Worm (Caenorhabditis elegans) whole organism, L1 larva: ENCODE data around the gene R10E4.11.
A peak's percentile ranks its signal among the peaks of the same experiment; 100 is the strongest.

Source experiments
- C04F5.9 ChIP-seq: sonication (generic microtip); optimal IDR thresholded peaks from 2 replicates; lab custom pipeline; 2016; ENCODE audit warnings: missing genetic modification characterization, missing compliant biosample characterization
- C16A3.4 ChIP-seq: fragments of 150-350 bp; optimal IDR thresholded peaks from 2 replicates; lab custom pipeline; 2014; ENCODE audit warnings: missing biosample characterization, missing genetic modification characterization
- C34B4.2 ChIP-seq: sonication (generic microtip); optimal IDR thresholded peaks from 2 replicates; lab custom pipeline; 2017; ENCODE audit warnings: mild to moderate bottlenecking, missing genetic modification characterization, missing compliant biosample characterization
- aha-1 ChIP-seq: fragments of 150-350 bp; optimal IDR thresholded peaks from 2 replicates; lab custom pipeline; 2014; ENCODE audit warnings: missing biosample characterization, missing genetic modification characterization
- aly-2 ChIP-seq: fragments of 150-350 bp; optimal IDR thresholded peaks from 2 replicates; lab custom pipeline; 2014; ENCODE audit warnings: missing biosample characterization, missing genetic modification characterization
- blmp-1 ChIP-seq: fragments of 150-350 bp; optimal IDR thresholded peaks from 2 replicates; lab custom pipeline; 2014; ENCODE audit warnings: missing biosample characterization, missing genetic modification characterization
- ceh-63 ChIP-seq: fragments of 200-800 bp; sonication (Bioruptor generic); optimal IDR thresholded peaks from 2 replicates; lab custom pipeline; 2018; ENCODE audit warnings: mild to moderate bottlenecking, missing genetic modification characterization, missing compliant biosample characterization
- ceh-8 ChIP-seq: fragments of 200-800 bp; sonication (Bioruptor generic); optimal IDR thresholded peaks from 2 replicates; lab custom pipeline; 2018; ENCODE audit warnings: mild to moderate bottlenecking, missing genetic modification characterization, moderate library complexity, missing compliant biosample characterization
- dpl-1 ChIP-seq, 3 experiments: fragments of 150-350 bp in 2 of 3; sonication (generic microtip) in 1 of 3; optimal IDR thresholded peaks; 2 replicates each; lab custom pipeline; 2014 to 2017; ENCODE audit warnings: missing biosample characterization in 3 of 3, missing genetic modification characterization in 3 of 3, missing genetic modification reagents in 3 of 3
- efl-1 ChIP-seq, 4 experiments: fragments of 150-350 bp; optimal IDR thresholded peaks in 3 of 4; peaks in 1 of 4; 1 replicate in 1 of 4; 2 replicates in 3 of 4; lab custom pipeline; 2014; ENCODE audit warnings: missing biosample characterization in 2 of 4, missing genetic modification characterization in 2 of 4, missing genetic modification reagents in 2 of 4
- egl-27 ChIP-seq, 2 experiments: fragments of 150-350 bp in 1 of 2; sonication (generic microtip); optimal IDR thresholded peaks; 3 replicates each; lab custom pipeline; 2017 to 2018; ENCODE audit warnings: missing biosample characterization in 2 of 2, missing genetic modification characterization in 2 of 2, missing genetic modification reagents in 2 of 2
- elt-3 ChIP-seq, 6 experiments: fragments of 150-350 bp in 1 of 6; sonication (generic microtip); optimal IDR thresholded peaks; 2 replicates each; lab custom pipeline; 2017 to 2018; ENCODE audit warnings: missing biosample characterization in 6 of 6, missing genetic modification characterization in 6 of 6, inconsistent platforms in 1 of 6
- ets-5 ChIP-seq: fragments of 200-800 bp; sonication (Bioruptor generic); IDR thresholded peaks from 2 replicates; pipeline ENCODE4 v1.3.6; 2022; ENCODE audit warnings: missing genetic modification characterization, missing compliant biosample characterization
- fkh-10 ChIP-seq: sonication (generic microtip); optimal IDR thresholded peaks from 2 replicates; lab custom pipeline; 2017; ENCODE audit warnings: missing biosample characterization, missing genetic modification reagents, missing genetic modification characterization
- fos-1 ChIP-seq: fragments of 150-350 bp; optimal IDR thresholded peaks from 2 replicates; lab custom pipeline; 2014; ENCODE audit warnings: missing biosample characterization, missing genetic modification characterization
- hlh-17 ChIP-seq: fragments of 200-800 bp; sonication (Bioruptor generic); optimal IDR thresholded peaks from 2 replicates; lab custom pipeline; 2018; ENCODE audit warnings: missing genetic modification characterization, mild to moderate bottlenecking, missing compliant biosample characterization, moderate library complexity, borderline replicate concordance
- hlh-4 ChIP-seq: sonication (generic microtip); optimal IDR thresholded peaks from 2 replicates; lab custom pipeline; 2016; ENCODE audit warnings: mild to moderate bottlenecking, missing genetic modification characterization, missing compliant biosample characterization
- hpl-2 ChIP-seq: fragments of 150-350 bp; optimal IDR thresholded peaks from 2 replicates; lab custom pipeline; 2014; ENCODE audit warnings: missing biosample characterization, missing genetic modification reagents, missing genetic modification characterization
- irx-1 ChIP-seq: sonication (generic microtip); optimal IDR thresholded peaks from 2 replicates; lab custom pipeline; 2016; ENCODE audit warnings: missing genetic modification characterization, missing compliant biosample characterization
- isw-1 ChIP-seq: fragments of 200-800 bp; sonication (Bioruptor generic); IDR thresholded peaks from 2 replicates; pipeline ENCODE4 v1.3.6; 2022; ENCODE audit warnings: missing genetic modification characterization, missing compliant biosample characterization
- lin-35 ChIP-seq, 2 experiments: fragments of 150-350 bp; optimal IDR thresholded peaks; 2 replicates each; lab custom pipeline; 2014; ENCODE audit warnings: missing biosample characterization in 2 of 2, missing genetic modification characterization in 2 of 2, missing genetic modification reagents in 2 of 2
- lin-39 ChIP-seq: fragments of 150-350 bp; optimal IDR thresholded peaks from 2 replicates; lab custom pipeline; 2014; ENCODE audit warnings: missing biosample characterization, missing genetic modification reagents, missing genetic modification characterization
- lir-3 ChIP-seq: sonication (generic microtip); optimal IDR thresholded peaks from 2 replicates; lab custom pipeline; 2016; ENCODE audit warnings: mild to moderate bottlenecking, missing genetic modification characterization, moderate library complexity, missing compliant biosample characterization; ENCODE audit not compliant: poor library complexity
- mep-1 ChIP-seq: fragments of 150-350 bp; optimal IDR thresholded peaks from 2 replicates; lab custom pipeline; 2014; ENCODE audit warnings: missing biosample characterization, missing genetic modification characterization
- nhr-11 ChIP-seq: fragments of 150-350 bp; optimal IDR thresholded peaks from 2 replicates; lab custom pipeline; 2014; ENCODE audit warnings: missing biosample characterization, missing genetic modification characterization
- nhr-12 ChIP-seq: sonication (generic microtip); optimal IDR thresholded peaks from 2 replicates; lab custom pipeline; 2017; ENCODE audit warnings: missing biosample characterization, missing genetic modification characterization
- nhr-19 ChIP-seq: fragments of 200-800 bp; sonication (Bioruptor generic); conservative IDR thresholded peaks from 2 replicates; pipeline ENCODE4 v1.3.6; 2022; ENCODE audit warnings: missing genetic modification characterization, missing compliant biosample characterization
- nhr-28 ChIP-seq: fragments of 150-350 bp; optimal IDR thresholded peaks from 2 replicates; lab custom pipeline; 2014; ENCODE audit warnings: missing biosample characterization, missing genetic modification characterization
- nhr-47 ChIP-seq: sonication (generic microtip); optimal IDR thresholded peaks from 2 replicates; lab custom pipeline; 2016; ENCODE audit warnings: mild to moderate bottlenecking, missing genetic modification characterization, moderate library complexity, missing compliant biosample characterization
- nhr-77 ChIP-seq: fragments of 150-350 bp; optimal IDR thresholded peaks from 2 replicates; lab custom pipeline; 2014; ENCODE audit warnings: missing biosample characterization, missing genetic modification characterization
- nhr-84 ChIP-seq: sonication (generic microtip); optimal IDR thresholded peaks from 2 replicates; lab custom pipeline; 2017; ENCODE audit warnings: missing biosample characterization, missing genetic modification characterization
- nhr-85 ChIP-seq: sonication (generic microtip); peaks from one replicate; lab custom pipeline; 2016; ENCODE audit warnings: missing genetic modification characterization, inconsistent platforms, missing compliant biosample characterization
- skn-1 ChIP-seq: fragments of 150-350 bp; optimal IDR thresholded peaks from 2 replicates; lab custom pipeline; 2014; ENCODE audit warnings: missing biosample characterization, missing genetic modification characterization
- snpc-4 ChIP-seq: fragments of 150-350 bp; optimal IDR thresholded peaks from 2 replicates; lab custom pipeline; 2014; ENCODE audit warnings: missing biosample characterization, missing genetic modification characterization
- sox-4 ChIP-seq: sonication (generic microtip); optimal IDR thresholded peaks from 2 replicates; lab custom pipeline; 2016; ENCODE audit warnings: missing genetic modification characterization, missing compliant biosample characterization
- tbx-2 ChIP-seq: sonication (generic microtip); optimal IDR thresholded peaks from 2 replicates; lab custom pipeline; 2016; ENCODE audit warnings: missing genetic modification characterization, missing compliant biosample characterization
- tlp-1 ChIP-seq: fragments of 150-350 bp; optimal IDR thresholded peaks from 2 replicates; lab custom pipeline; 2014; ENCODE audit warnings: missing biosample characterization, missing genetic modification characterization
- unc-30 ChIP-seq: sonication (generic microtip); optimal IDR thresholded peaks from 2 replicates; lab custom pipeline; 2017; ENCODE audit warnings: missing biosample characterization, missing genetic modification characterization
- unc-62 ChIP-seq: fragments of 150-350 bp; optimal IDR thresholded peaks from 2 replicates; lab custom pipeline; 2014; ENCODE audit warnings: missing biosample characterization, missing genetic modification reagents, missing genetic modification characterization
- unc-86 ChIP-seq: sonication (generic microtip); optimal IDR thresholded peaks from 2 replicates; lab custom pipeline; 2016; ENCODE audit warnings: missing genetic modification characterization, missing compliant biosample characterization
- unc-98 ChIP-seq: fragments of 200-800 bp; sonication (Bioruptor generic); IDR thresholded peaks from 2 replicates; pipeline ENCODE4 v1.3.6; 2022; ENCODE audit warnings: missing genetic modification characterization, missing compliant biosample characterization
- xbp-1 ChIP-seq: sonication (generic microtip); optimal IDR thresholded peaks from 2 replicates; lab custom pipeline; 2016; ENCODE audit warnings: missing genetic modification characterization, missing compliant biosample characterization
- zag-1 ChIP-seq: fragments of 150-350 bp; optimal IDR thresholded peaks from 2 replicates; lab custom pipeline; 2014; ENCODE audit warnings: missing biosample characterization, missing genetic modification characterization
- ztf-4 ChIP-seq: fragments of 150-350 bp; optimal IDR thresholded peaks from 2 replicates; lab custom pipeline; 2014; ENCODE audit warnings: missing biosample characterization, missing genetic modification characterization

The R10E4.11 gene

ce11 chrIII:4300989-4301498 lies at the start of gene R10E4.11:
TSS of gene R10E4.11 (minus strand) at chrIII:4301039.
- TF ChIP-seq unc-62 (GFP tag; lab: Kevin White, UChicago) = no peak
- no peak for TF ChIP-seq aly-2
- no peak for TF ChIP-seq lir-3 (tag; lab: Kevin White, UChicago)
- no peak for TF ChIP-seq efl-1 (optimal IDR thresholded peaks at IDR 0.05; lab: Kevin White, UChicago)
- TF ChIP-seq efl-1 (GFP tag; optimal IDR thresholded peaks at IDR 0.05 in 1 of 2; lab: Kevin White, UChicago) = peak in 1 of 2 experiments; percentile 9
- no peak for TF ChIP-seq nhr-85

- TF ChIP-seq efl-1 (optimal IDR thresholded peaks at IDR 0.05; lab: Kevin White, UChicago) (no peak), efl-1 (GFP tag; optimal IDR thresholded peaks at IDR 0.05 in 1 of 2; lab: Kevin White, UChicago) (no peak), ceh-8 (GFP tag; lab: Kevin White, UChicago) (no peak), xbp-1 (no peak), nhr-77 (tag; lab: Kevin White, UChicago) (no peak), lin-39 (no peak), fkh-10 (GFP tag; lab: Kevin White, UChicago) (no peak), C16A3.4 (tag; lab: Kevin White, UChicago) (no peak), tlp-1 (tag; lab: Kevin White, UChicago) (no peak), hpl-2 (GFP tag; lab: Kevin White, UChicago) (no peak), nhr-84 (tag; lab: Kevin White, UChicago) (no peak), aha-1 (tag; lab: Kevin White, UChicago) (no peak), C04F5.9 (tag; lab: Kevin White, UChicago) (no peak), ceh-63 (GFP tag; lab: Kevin White, UChicago) (no peak), snpc-4 (tag; lab: Kevin White, UChicago) (no peak), unc-30 (tag; lab: Kevin White, UChicago) (no peak)
These were observed 49.0 kb upstream of the R10E4.11 start, which contains the start of gene B0285.6 for ce11 chrIII:4349799-4350198. TSS of gene B0285.6 (plus strand) at chrIII:4350099.

ce11 chrIII:4345034-4345433 lies 44.2 kb upstream of the R10E4.11 start, which contains the start of gene hse-5:
TSS of gene hse-5 (plus strand) at chrIII:4345334.
- no peak for TF ChIP-seq blmp-1 (tag; lab: Kevin White, UChicago)
- no peak for TF ChIP-seq egl-27 (tag; optimal IDR thresholded peaks at IDR 0.05; lab: Kevin White, UChicago)
- TF ChIP-seq fkh-10 (GFP tag; lab: Kevin White, UChicago) = no peak
- TF ChIP-seq tbx-2 (tag; lab: Kevin White, UChicago) = no peak
- TF ChIP-seq sox-4 (tag; lab: Kevin White, UChicago) = no peak
- no peak for TF ChIP-seq dpl-1 (GFP tag; optimal IDR thresholded peaks at IDR 0.05; lab: Kevin White, UChicago)
- TF ChIP-seq zag-1 (tag; lab: Kevin White, UChicago) = no peak
- TF ChIP-seq skn-1 (tag; lab: Kevin White, UChicago) = no peak
- no peak for TF ChIP-seq unc-98 (GFP tag; lab: Robert Waterston, UW)
- no peak for TF ChIP-seq fos-1 (tag; lab: Kevin White, UChicago)
- TF ChIP-seq unc-62 (GFP tag; lab: Kevin White, UChicago) = no peak
- no peak for TF ChIP-seq ztf-4 (tag; lab: Kevin White, UChicago)
- TF ChIP-seq isw-1 (GFP tag; lab: Robert Waterston, UW) = no peak
- TF ChIP-seq irx-1 (tag; lab: Kevin White, UChicago) = no peak
- no peak for TF ChIP-seq nhr-28 (tag; lab: Kevin White, UChicago)
- no peak for TF ChIP-seq ceh-8 (GFP tag; lab: Kevin White, UChicago)
- no peak for TF ChIP-seq hlh-17 (GFP tag; lab: Kevin White, UChicago)

ce11 chrIII:4343070-4343469 lies 42.2 kb upstream of the R10E4.11 start, which contains the start of the genes B0285.3 and lcmt-1:
TSS of gene B0285.3 (minus strand) at chrIII:4343336.
TSS of gene lcmt-1 (plus strand) at chrIII:4343446.
- no peak for TF ChIP-seq elt-3 (tag; optimal IDR thresholded peaks at IDR 0.05; lab: Kevin White, UChicago)
- TF ChIP-seq unc-86 (tag; lab: Kevin White, UChicago) = peak; percentile 31
- TF ChIP-seq nhr-12 = no peak
- no peak for TF ChIP-seq nhr-11
- no peak for TF ChIP-seq C34B4.2 (tag; lab: Kevin White, UChicago)
- no peak for TF ChIP-seq ceh-8 (GFP tag; lab: Kevin White, UChicago)
- no peak for TF ChIP-seq ets-5
- TF ChIP-seq nhr-47 (tag; lab: Kevin White, UChicago) = peak; percentile 75
- no peak for TF ChIP-seq egl-27 (tag; optimal IDR thresholded peaks at IDR 0.05; lab: Kevin White, UChicago)
- TF ChIP-seq nhr-85 = peak; percentile 82
- TF ChIP-seq lin-39 = no peak
- TF ChIP-seq fkh-10 (GFP tag; lab: Kevin White, UChicago) = no peak
- TF ChIP-seq mep-1 (tag; lab: Kevin White, UChicago) = peak; percentile 70
- TF ChIP-seq aha-1 (tag; lab: Kevin White, UChicago) = no peak
- TF ChIP-seq hpl-2 (GFP tag; lab: Kevin White, UChicago) = no peak
- peak; percentile 31 for TF ChIP-seq blmp-1 (tag; lab: Kevin White, UChicago)
- peak; percentile 58 for TF ChIP-seq sox-4 (tag; lab: Kevin White, UChicago)
- peak; percentile 87 for TF ChIP-seq lir-3 (tag; lab: Kevin White, UChicago)
- TF ChIP-seq lin-35 (GFP tag; optimal IDR thresholded peaks at IDR 0.05; lab: Kevin White, UChicago) = peak; percentile 31 to 50
- peak; percentile 42 for TF ChIP-seq hlh-4 (tag; lab: Kevin White, UChicago)
- TF ChIP-seq C16A3.4 (tag; lab: Kevin White, UChicago) = no peak
- TF ChIP-seq tbx-2 (tag; lab: Kevin White, UChicago) = peak; percentile 69
- TF ChIP-seq skn-1 (tag; lab: Kevin White, UChicago) = peak; percentile 33
- TF ChIP-seq nhr-19 (GFP tag; lab: Robert Waterston, UW) = peak; percentile 49
